Worm (Caenorhabditis elegans) whole organism, late embryonic: ENCODE measurements around the gene fbxa-189.

Experiments used
- C08G9.2 ChIP-seq: sonication (generic microtip); optimal IDR thresholded peaks from 2 replicates; lab custom pipeline; 2016; ENCODE audit warnings: mild to moderate bottlenecking, missing genetic modification characterization, moderate library complexity, missing compliant biosample characterization
- C38D4.7 ChIP-seq: fragments of 200-800 bp; sonication (Bioruptor generic); optimal IDR thresholded peaks from 2 replicates; lab custom pipeline; 2018; ENCODE audit warnings: mild to moderate bottlenecking, missing genetic modification characterization, moderate library complexity, missing compliant biosample characterization
- Y22D7AL.16 ChIP-seq: sonication (generic microtip); optimal IDR thresholded peaks from 2 replicates; lab custom pipeline; 2016; ENCODE audit warnings: missing genetic modification characterization, missing compliant biosample characterization
- elt-2 ChIP-seq: sonication (generic microtip); optimal IDR thresholded peaks from 2 replicates; lab custom pipeline; 2016; ENCODE audit warnings: missing genetic modification reagents, missing genetic modification characterization, missing compliant biosample characterization
- nfya-1 ChIP-seq: sonication (generic microtip); optimal IDR thresholded peaks from 2 replicates; lab custom pipeline; 2017; ENCODE audit warnings: missing genetic modification characterization, mild to moderate bottlenecking, missing compliant biosample characterization, antibody characterized with exemption, moderate library complexity
- nhr-11 ChIP-seq: fragments of 150-350 bp; optimal IDR thresholded peaks from 2 replicates; lab custom pipeline; 2014; ENCODE audit warnings: missing biosample characterization, missing genetic modification characterization
- pqm-1 ChIP-seq: sonication (generic microtip); optimal IDR thresholded peaks from 2 replicates; lab custom pipeline; 2016; ENCODE audit warnings: missing genetic modification characterization, missing compliant biosample characterization
- pros-1 ChIP-seq: fragments of 150-350 bp; optimal IDR thresholded peaks from 2 replicates; lab custom pipeline; 2014; ENCODE audit warnings: missing biosample characterization, missing genetic modification reagents, missing genetic modification characterization
- sox-4 ChIP-seq: sonication (generic microtip); optimal IDR thresholded peaks from 2 replicates; lab custom pipeline; 2017; ENCODE audit warnings: mild to moderate bottlenecking, missing genetic modification characterization, inconsistent platforms, missing compliant biosample characterization
- tbx-7 ChIP-seq: sonication (generic microtip); optimal IDR thresholded peaks from 2 replicates; lab custom pipeline; 2016; ENCODE audit warnings: missing genotype, missing genetic modification characterization, missing compliant biosample characterization

DNA sequence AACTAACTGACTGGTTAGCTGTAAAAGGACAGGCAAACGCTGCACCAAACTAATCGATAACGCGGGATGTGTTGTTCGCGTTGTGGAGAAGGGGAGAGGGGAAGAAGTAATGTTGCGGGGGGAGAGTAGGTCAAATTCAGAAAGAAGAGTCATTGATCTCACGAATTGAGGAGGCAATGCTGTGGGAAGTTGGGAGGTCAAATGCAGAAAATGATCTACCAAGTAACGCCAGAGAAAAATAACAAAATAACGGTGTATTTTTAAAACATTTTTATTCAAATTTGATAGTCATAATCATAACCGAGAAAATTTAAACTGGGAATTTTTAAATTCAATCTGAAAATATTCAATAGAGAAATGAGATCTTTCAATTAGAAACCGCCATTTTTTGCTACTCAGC lies 5.1 kb downstream of the fbxa-189 start, which contains the start of gene lsy-27:
- TF ChIP-seq sox-4 (tag; lab: Kevin White, UChicago) (no peak), tbx-7 (tag; lab: Kevin White, UChicago) (no peak), C08G9.2 (tag; lab: Kevin White, UChicago) (no peak), elt-2 (tag; lab: Kevin White, UChicago) (no peak), nfya-1 (tag; lab: Kevin White, UChicago) (no peak), pqm-1 (tag; lab: Kevin White, UChicago) (no peak), pros-1 (tag; lab: Kevin White, UChicago) (no peak), nhr-11 (tag; lab: Kevin White, UChicago) (no peak), C38D4.7 (GFP tag; lab: Kevin White, UChicago) (no peak), Y22D7AL.16 (tag; lab: Kevin White, UChicago) (no peak)
